Worm (Caenorhabditis elegans) whole organism, L4 larva: ENCODE measurements around the gene C53B7.3.

ENCODE experiments used
- F44E2.7 ChIP-seq: fragments of 200-800 bp; sonication (Bioruptor generic); IDR thresholded peaks from 2 replicates; pipeline ENCODE4 v2.1.2; 2022; ENCODE audit warnings: missing genetic modification characterization, missing compliant biosample characterization
- T20F7.1 ChIP-seq: fragments of 200-800 bp; sonication (Bioruptor generic); optimal IDR thresholded peaks from 2 replicates; lab custom pipeline; 2018; ENCODE audit warnings: mild to moderate bottlenecking, missing genetic modification characterization, missing compliant biosample characterization
- T26A8.4 ChIP-seq: fragments of 200-800 bp; sonication (Bioruptor generic); IDR thresholded peaks from 2 replicates; pipeline ENCODE4 v1.3.6; 2022; ENCODE audit warnings: missing genetic modification characterization, missing compliant biosample characterization
- Y5F2A.4 ChIP-seq: fragments of 200-800 bp; sonication (Bioruptor generic); optimal IDR thresholded peaks from 2 replicates; lab custom pipeline; 2018; ENCODE audit warnings: mild to moderate bottlenecking, missing genetic modification characterization, missing compliant biosample characterization
- aha-1 ChIP-seq: fragments of 150-350 bp; peaks from one replicate; lab custom pipeline; 2014; ENCODE audit warnings: missing biosample characterization, missing genetic modification characterization
- arid-1 ChIP-seq: fragments of 200-800 bp; sonication (Bioruptor generic); conservative IDR thresholded peaks from 2 replicates; pipeline ENCODE4 v1.3.6; 2022; ENCODE audit warnings: missing genetic modification reagents, missing genetic modification characterization, missing compliant biosample characterization
- attf-4 ChIP-seq: sonication (generic microtip); optimal IDR thresholded peaks from 3 replicates; lab custom pipeline; 2017; ENCODE audit warnings: missing biosample characterization, missing genetic modification characterization
- ceh-44 ChIP-seq: fragments of 200-800 bp; sonication (Bioruptor generic); IDR thresholded peaks from 2 replicates; pipeline ENCODE4 v1.3.6; 2022; ENCODE audit warnings: missing genetic modification reagents, missing genetic modification characterization, missing compliant biosample characterization
- ceh-62 ChIP-seq: sonication (generic microtip); optimal IDR thresholded peaks from 2 replicates; lab custom pipeline; 2017; ENCODE audit warnings: missing biosample characterization, missing genetic modification characterization
- ceh-82 ChIP-seq: sonication (generic microtip); optimal IDR thresholded peaks from 2 replicates; lab custom pipeline; 2017; ENCODE audit warnings: missing biosample characterization, missing genetic modification characterization
- ces-1 ChIP-seq: fragments of 150-350 bp; sonication (generic microtip); optimal IDR thresholded peaks from 4 replicates; lab custom pipeline; 2014; ENCODE audit warnings: missing biosample characterization, missing genetic modification reagents, missing genetic modification characterization
- ctbp-1 ChIP-seq: fragments of 200-800 bp; sonication (Bioruptor generic); IDR thresholded peaks from 2 replicates; pipeline ENCODE4 v1.3.6; 2022; ENCODE audit warnings: missing genetic modification reagents, missing genetic modification characterization, missing compliant biosample characterization
- daf-19 ChIP-seq: fragments of 200-800 bp; sonication (Bioruptor generic); conservative IDR thresholded peaks from 2 replicates; pipeline ENCODE4 v1.3.6; 2022; ENCODE audit warnings: missing genetic modification characterization, missing compliant biosample characterization
- dmd-8 ChIP-seq: fragments of 200-800 bp; sonication (Bioruptor generic); IDR thresholded peaks from 2 replicates; pipeline ENCODE4 v1.3.6; 2022; ENCODE audit warnings: missing genetic modification characterization, missing compliant biosample characterization
- dmd-9 ChIP-seq: fragments of 200-800 bp; sonication (Bioruptor generic); IDR thresholded peaks from 2 replicates; pipeline ENCODE4 v1.3.6; 2022; ENCODE audit warnings: missing genetic modification reagents, missing genetic modification characterization, missing compliant biosample characterization
- dpl-1 ChIP-seq: fragments of 150-350 bp; optimal IDR thresholded peaks from 2 replicates; lab custom pipeline; 2014; ENCODE audit warnings: missing biosample characterization, missing genetic modification reagents, missing genetic modification characterization
- dve-1 ChIP-seq: sonication (generic microtip); optimal IDR thresholded peaks from 2 replicates; lab custom pipeline; 2017; ENCODE audit warnings: antibody characterized with exemption, mild to moderate bottlenecking, missing genetic modification characterization, missing compliant biosample characterization; ENCODE audit not compliant: insufficient read depth
- egl-43 ChIP-seq: fragments of 200-800 bp; sonication (Bioruptor generic); IDR thresholded peaks from 2 replicates; pipeline ENCODE4 v1.3.6; 2022; ENCODE audit warnings: missing genetic modification reagents, missing genetic modification characterization, missing compliant biosample characterization
- fos-1 ChIP-seq: fragments of 150-350 bp; optimal IDR thresholded peaks from 2 replicates; lab custom pipeline; 2014; ENCODE audit warnings: missing biosample characterization, missing genetic modification characterization
- hlh-30 ChIP-seq: sonication (generic microtip); optimal IDR thresholded peaks from 2 replicates; lab custom pipeline; 2017; ENCODE audit warnings: antibody characterized with exemption, mild to moderate bottlenecking, missing genetic modification characterization, missing compliant biosample characterization; ENCODE audit not compliant: insufficient read depth
- hmg-1.1 ChIP-seq: fragments of 200-800 bp; sonication (Bioruptor generic); IDR thresholded peaks from 2 replicates; pipeline ENCODE4 v1.3.6; 2022; ENCODE audit warnings: missing genetic modification reagents, missing genetic modification characterization, missing compliant biosample characterization
- lin-1 ChIP-seq: fragments of 200-800 bp; sonication (Bioruptor generic); IDR thresholded peaks from 2 replicates; pipeline ENCODE4 v1.3.6; 2022; ENCODE audit warnings: missing genetic modification reagents, missing genetic modification characterization, missing compliant biosample characterization
- lin-15B ChIP-seq: fragments of 150-350 bp; sonication (generic microtip); optimal IDR thresholded peaks from 3 replicates; lab custom pipeline; 2014; ENCODE audit warnings: missing biosample characterization, missing genetic modification characterization
- lir-3 ChIP-seq: sonication (generic microtip); optimal IDR thresholded peaks from 2 replicates; lab custom pipeline; 2016; ENCODE audit warnings: mild to moderate bottlenecking, missing genetic modification characterization, missing compliant biosample characterization
- lsy-2 ChIP-seq, 2 experiments: fragments of 150-350 bp in 1 of 2; sonication (generic microtip) in 1 of 2; optimal IDR thresholded peaks; 2 replicates each; lab custom pipeline; 2014 to 2017; ENCODE audit warnings: missing biosample characterization in 2 of 2, missing genetic modification characterization in 2 of 2
- mdt-29 ChIP-seq: fragments of 200-800 bp; sonication (Bioruptor generic); IDR thresholded peaks from 2 replicates; pipeline ENCODE4 v1.3.6; 2022; ENCODE audit warnings: missing genetic modification reagents, missing genetic modification characterization, missing compliant biosample characterization
- mes-2 ChIP-seq: sonication (generic microtip); optimal IDR thresholded peaks from 2 replicates; lab custom pipeline; 2016; ENCODE audit warnings: missing genotype, mild to moderate bottlenecking, missing genetic modification characterization, missing compliant biosample characterization; ENCODE audit not compliant: poor library complexity, severe bottlenecking
- mxl-3 ChIP-seq: fragments of 200-800 bp; sonication (Bioruptor generic); optimal IDR thresholded peaks from 2 replicates; lab custom pipeline; 2018; ENCODE audit warnings: mild to moderate bottlenecking, missing genetic modification characterization, missing compliant biosample characterization
- nhr-10 ChIP-seq: fragments of 150-350 bp; optimal IDR thresholded peaks from 2 replicates; lab custom pipeline; 2014; ENCODE audit warnings: missing biosample characterization, missing genetic modification characterization
- nhr-102 ChIP-seq: sonication (generic microtip); optimal IDR thresholded peaks from 2 replicates; lab custom pipeline; 2016; ENCODE audit warnings: mild to moderate bottlenecking, missing genetic modification characterization, moderate library complexity, missing compliant biosample characterization
- nhr-111 ChIP-seq: fragments of 200-800 bp; sonication (Bioruptor generic); optimal IDR thresholded peaks from 2 replicates; lab custom pipeline; 2018; ENCODE audit warnings: mild to moderate bottlenecking, missing genetic modification characterization, missing compliant biosample characterization
- nhr-25 ChIP-seq: sonication (generic microtip); optimal IDR thresholded peaks from 2 replicates; lab custom pipeline; 2017; ENCODE audit warnings: missing genetic modification characterization, mild to moderate bottlenecking, missing compliant biosample characterization, antibody characterized with exemption, moderate library complexity, borderline replicate concordance; ENCODE audit not compliant: insufficient read depth
- nhr-6 ChIP-seq: fragments of 150-350 bp; optimal IDR thresholded peaks from 2 replicates; lab custom pipeline; 2014; ENCODE audit warnings: missing biosample characterization, missing genetic modification characterization
- nhr-76 ChIP-seq: fragments of 150-350 bp; optimal IDR thresholded peaks from 2 replicates; lab custom pipeline; 2014; ENCODE audit warnings: missing biosample characterization, missing genetic modification characterization
- pha-4 ChIP-seq, 2 experiments: fragments of 150-350 bp in 1 of 2; fragments of 200-800 bp in 1 of 2; sonication (Bioruptor generic) in 1 of 2; IDR thresholded peaks in 1 of 2; optimal IDR thresholded peaks in 1 of 2; 2 replicates each; pipeline versions ENCODE4 v1.3.6 to Lab custom; 2014 to 2022; ENCODE audit warnings: missing genetic modification characterization in 2 of 2, missing genetic modification reagents in 2 of 2, missing biosample characterization in 1 of 2, missing compliant biosample characterization in 1 of 2
- rbr-2 ChIP-seq: sonication (generic microtip); optimal IDR thresholded peaks from 2 replicates; lab custom pipeline; 2016; ENCODE audit warnings: missing genotype, missing genetic modification characterization, missing compliant biosample characterization
- skn-1 ChIP-seq: fragments of 150-350 bp; optimal IDR thresholded peaks from 2 replicates; lab custom pipeline; 2014; ENCODE audit warnings: missing biosample characterization, missing genetic modification characterization
- snpc-4 ChIP-seq: fragments of 150-350 bp; optimal IDR thresholded peaks from 2 replicates; lab custom pipeline; 2014; ENCODE audit warnings: missing biosample characterization, missing genetic modification characterization
- unc-130 ChIP-seq: sonication (generic microtip); optimal IDR thresholded peaks from 2 replicates; lab custom pipeline; 2016; ENCODE audit warnings: missing genetic modification reagents, missing genetic modification characterization, missing compliant biosample characterization
- unc-39 ChIP-seq: sonication (generic microtip); optimal IDR thresholded peaks from 2 replicates; lab custom pipeline; 2017; ENCODE audit warnings: missing biosample characterization, missing genetic modification characterization
- zfp-2 ChIP-seq: sonication (generic microtip); optimal IDR thresholded peaks from 2 replicates; lab custom pipeline; 2016; ENCODE audit warnings: mild to moderate bottlenecking, missing genetic modification characterization, missing compliant biosample characterization
- zfp-3 ChIP-seq: fragments of 200-800 bp; sonication (Bioruptor generic); conservative IDR thresholded peaks from 2 replicates; pipeline ENCODE4 v1.3.6; 2022; ENCODE audit warnings: missing genetic modification reagents, missing genetic modification characterization, missing compliant biosample characterization
- zip-11 ChIP-seq: fragments of 200-800 bp; sonication (Bioruptor generic); IDR thresholded peaks from 2 replicates; pipeline ENCODE4 v1.3.6; 2022; ENCODE audit warnings: missing genetic modification characterization, missing compliant biosample characterization
- zip-2 ChIP-seq: fragments of 150-350 bp; optimal IDR thresholded peaks from 2 replicates; lab custom pipeline; 2014; ENCODE audit warnings: missing biosample characterization, missing genetic modification characterization
- ztf-11 ChIP-seq: fragments of 150-350 bp; optimal IDR thresholded peaks from 2 replicates; lab custom pipeline; 2014; ENCODE audit warnings: missing biosample characterization, missing genetic modification characterization

The C53B7.3 gene

DNA sequence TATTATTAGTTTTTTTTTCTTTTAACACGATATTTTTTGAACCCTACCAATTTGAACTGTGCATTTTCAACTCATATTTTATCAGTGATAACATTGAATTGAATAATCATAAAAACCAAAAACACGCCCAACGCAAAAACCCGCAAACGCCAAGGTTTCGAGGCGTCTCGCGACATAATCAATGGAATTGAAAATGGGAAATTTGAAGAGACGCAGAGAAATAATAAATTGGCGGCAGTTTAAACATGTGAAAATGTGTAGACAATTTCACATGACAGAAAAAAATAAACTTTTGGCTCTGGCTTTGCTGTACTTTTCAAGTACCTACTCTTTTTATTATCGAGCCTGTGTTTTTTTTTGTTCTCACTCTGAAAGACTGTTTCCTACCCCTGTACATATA is 39.7 kb upstream of the C53B7.3 start (continued):
- TF ChIP-seq dve-1 (tag; lab: Kevin White, UChicago) (peak; percentile 91), F44E2.7 (GFP tag; lab: Robert Waterston, UW) (no peak), snpc-4 (tag; lab: Kevin White, UChicago) (no peak), mxl-3 (GFP tag; lab: Kevin White, UChicago) (no peak), egl-43 (GFP tag; lab: Robert Waterston, UW) (no peak), nhr-111 (no peak)

DNA sequence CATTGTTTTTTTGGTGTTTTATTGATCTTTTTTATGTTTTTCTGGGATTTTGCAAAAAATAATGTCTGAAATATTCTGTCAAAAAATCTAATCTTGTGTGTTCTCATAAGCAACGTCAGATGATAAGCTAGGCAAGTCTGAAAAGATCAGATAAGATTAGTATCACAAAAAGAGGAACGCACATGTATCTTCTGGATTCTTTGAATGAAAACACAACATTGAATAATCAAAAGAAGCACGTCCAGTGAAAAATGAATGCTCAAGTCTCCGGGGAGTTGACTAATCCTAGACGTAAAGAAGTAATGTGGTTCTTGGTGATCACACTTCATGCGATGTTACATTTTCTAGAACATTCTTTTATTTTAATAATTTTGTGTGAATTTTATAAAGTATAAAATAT is 39.1 kb upstream of the C53B7.3 start:
- TF ChIP-seq daf-19 (GFP tag; lab: Robert Waterston, UW) (no peak), dmd-8 (no peak), attf-4 (no peak), ztf-11 (tag; lab: Kevin White, UChicago) (no peak), ceh-44 (no peak), lin-1 (GFP tag; lab: Robert Waterston, UW) (no peak), lsy-2 (tag; optimal IDR thresholded peaks at IDR 0.05; lab: Kevin White, UChicago) (no peak), nhr-10 (tag; lab: Kevin White, UChicago) (no peak), ces-1 (GFP tag; lab: Kevin White, UChicago) (no peak), pha-4 (GFP tag; IDR thresholded peaks at IDR 0.05; lab: Robert Waterston, UW) (no peak), pha-4 (tag; optimal IDR thresholded peaks at IDR 0.05; lab: Kevin White, UChicago) (no peak), fos-1 (no peak), hlh-30 (tag; lab: Kevin White, UChicago) (no peak), unc-39 (no peak), Y5F2A.4 (GFP tag; lab: Kevin White, UChicago) (no peak), zfp-3 (no peak), ceh-62 (no peak), T20F7.1 (GFP tag; lab: Kevin White, UChicago) (no peak), zfp-2 (tag; lab: Kevin White, UChicago) (no peak)

DNA sequence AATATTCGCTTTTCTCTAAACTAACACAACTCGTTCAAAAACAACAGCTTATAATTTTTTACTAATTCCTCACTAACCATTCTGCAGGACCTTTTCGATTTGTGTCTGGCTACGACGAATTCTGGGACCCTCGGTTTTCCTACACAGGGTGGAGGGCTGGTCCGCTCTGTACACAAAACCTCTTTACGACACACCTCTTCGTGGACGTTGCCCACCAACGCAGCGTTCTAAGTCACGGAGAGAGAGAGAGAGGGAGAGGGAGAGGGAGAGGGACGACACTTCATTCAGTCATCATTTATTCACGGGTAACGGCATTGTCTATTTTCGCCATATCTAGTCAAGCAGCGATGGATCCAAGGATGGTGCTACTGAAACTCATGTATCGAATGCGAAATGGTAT is 38.1 kb upstream of the C53B7.3 start, which contains the start of gene atg-2:
TSS of gene atg-2 (plus strand) at position 301 of the 400 bp plus-strand sequence.
- TF ChIP-seq ceh-82 (tag; lab: Kevin White, UChicago) = no peak
- no peak for TF ChIP-seq dmd-8
- TF ChIP-seq hmg-1.1 = no peak
- no peak for TF ChIP-seq unc-130
- no peak for TF ChIP-seq zip-11
- no peak for TF ChIP-seq lin-1 (GFP tag; lab: Robert Waterston, UW)
- no peak for TF ChIP-seq dmd-9 (GFP tag; lab: Robert Waterston, UW)
- TF ChIP-seq lsy-2 (tag; optimal IDR thresholded peaks at IDR 0.05; lab: Kevin White, UChicago) = no peak
- no peak for TF ChIP-seq lin-15B (tag; lab: Kevin White, UChicago)

DNA sequence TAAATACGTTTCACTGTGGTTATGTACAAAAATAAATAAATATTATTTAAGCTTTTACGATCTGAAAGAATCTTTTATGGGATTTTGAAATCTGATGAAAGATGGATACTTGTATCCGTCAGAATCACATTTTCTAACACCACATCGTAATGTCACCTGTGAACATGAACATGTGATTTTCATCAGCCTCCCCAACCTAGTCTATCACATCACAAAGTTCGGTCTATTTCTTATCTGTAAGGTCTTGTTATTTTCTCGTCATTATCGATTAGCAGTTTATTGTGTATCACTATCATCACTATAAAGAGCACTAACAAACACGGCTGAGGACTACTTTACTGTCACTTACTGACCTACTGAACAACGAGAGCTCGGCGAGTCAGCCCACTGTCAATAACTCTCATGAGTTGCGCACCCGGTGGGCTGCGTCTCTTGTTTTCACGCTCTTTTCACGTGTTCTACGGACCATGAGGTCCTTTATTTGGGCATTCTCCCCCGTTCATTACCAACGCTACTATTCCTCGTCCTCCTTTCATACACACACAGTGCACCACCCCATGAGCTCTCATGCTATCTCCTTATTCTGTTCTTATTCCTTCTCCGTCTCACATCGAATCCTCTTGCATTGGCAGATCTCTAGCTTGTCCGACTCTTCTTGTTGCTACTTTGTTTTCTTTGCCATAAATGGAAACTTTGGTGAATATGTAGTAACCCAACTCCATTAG is 37.3 kb upstream of the C53B7.3 start:
- TF ChIP-seq nhr-6 (tag; lab: Kevin White, UChicago) = no peak
- no peak for TF ChIP-seq ctbp-1
- TF ChIP-seq ceh-44 = no peak
- TF ChIP-seq pha-4 (GFP tag; IDR thresholded peaks at IDR 0.05; lab: Robert Waterston, UW) = no peak
- no peak for TF ChIP-seq pha-4 (tag; optimal IDR thresholded peaks at IDR 0.05; lab: Kevin White, UChicago)
- TF ChIP-seq lir-3 (tag; lab: Kevin White, UChicago) = no peak
- no peak for TF ChIP-seq nhr-76 (tag; lab: Kevin White, UChicago)
- peak; percentile 28 for TF ChIP-seq aha-1 (tag; lab: Kevin White, UChicago)
- 0 out of 2 replicates have a peak, but pooled peaks have one; percentile 24 for TF ChIP-seq T26A8.4
- TF ChIP-seq dve-1 (tag; lab: Kevin White, UChicago) = peak; percentile 63
- no peak for TF ChIP-seq ces-1 (GFP tag; lab: Kevin White, UChicago)
- TF ChIP-seq arid-1 (GFP tag; lab: Robert Waterston, UW) = no peak
- no peak for TF ChIP-seq dmd-9 (GFP tag; lab: Robert Waterston, UW)
- no peak for TF ChIP-seq zip-11
- TF ChIP-seq mes-2 (tag; lab: Kevin White, UChicago) = peak; percentile 16
- no peak for TF ChIP-seq rbr-2 (tag; lab: Kevin White, UChicago)
- no peak for TF ChIP-seq zip-2 (tag; lab: Kevin White, UChicago)
- TF ChIP-seq nhr-25 (tag; lab: Kevin White, UChicago) = no peak
- TF ChIP-seq skn-1 (tag; lab: Kevin White, UChicago) = no peak
- no peak for TF ChIP-seq mdt-29 (GFP tag; lab: Robert Waterston, UW)
- no peak for TF ChIP-seq dpl-1 (GFP tag; lab: Kevin White, UChicago)
- TF ChIP-seq nhr-102 = peak; percentile 5
- TF ChIP-seq hlh-30 (tag; lab: Kevin White, UChicago) = peak; percentile 77
